Fruit fly (Drosophila melanogaster) whole organism, pupa: ENCODE measurements around the gene CG4496.

Experiments used
- CG10348 ChIP-seq: fragments of 200-800 bp; sonication (Bioruptor generic); IDR thresholded peaks from 2 replicates; pipeline ENCODE4 v1.3.6; 2022; ENCODE audit warnings: missing biosample characterization, missing genetic modification characterization
- CG12605 ChIP-seq: fragments of 200-800 bp; sonication (Bioruptor generic); IDR thresholded peaks from 2 replicates; pipeline ENCODE4 v1.3.6; 2022; ENCODE audit warnings: missing biosample characterization, missing genetic modification characterization
- CG13204 ChIP-seq: fragments of 200-800 bp; sonication (Bioruptor generic); optimal IDR thresholded peaks from 2 replicates; lab custom pipeline; 2018; ENCODE audit warnings: missing biosample characterization, mild to moderate bottlenecking, missing genetic modification characterization, moderate library complexity
- CG14655 ChIP-seq: fragments of 200-800 bp; sonication (Bioruptor generic); optimal IDR thresholded peaks from 3 replicates; lab custom pipeline; 2017; ENCODE audit warnings: mild to moderate bottlenecking, missing biosample characterization, missing genetic modification reagents, missing genetic modification characterization
- CG15710 ChIP-seq: fragments of 200-800 bp; sonication (Bioruptor generic); optimal IDR thresholded peaks from 2 replicates; lab custom pipeline; 2018; ENCODE audit warnings: missing biosample characterization, mild to moderate bottlenecking, missing genetic modification characterization, moderate library complexity
- CG17806 ChIP-seq: fragments of 200-800 bp; sonication (Bioruptor generic); optimal IDR thresholded peaks from 2 replicates; lab custom pipeline; 2018; ENCODE audit warnings: missing biosample characterization, mild to moderate bottlenecking, missing genetic modification characterization, moderate library complexity
- CG32121 ChIP-seq: fragments of 200-800 bp; sonication (Bioruptor generic); IDR thresholded peaks from 2 replicates; pipeline ENCODE4 v1.3.6; 2022; ENCODE audit warnings: missing biosample characterization, missing genetic modification characterization
- CG34367 ChIP-seq: fragments of 200-800 bp; sonication (Bioruptor generic); optimal IDR thresholded peaks from 2 replicates; lab custom pipeline; 2018; ENCODE audit warnings: missing biosample characterization, mild to moderate bottlenecking, missing genetic modification characterization
- CG4496 ChIP-seq: fragments of 200-800 bp; sonication (Bioruptor generic); IDR thresholded peaks from 3 replicates; pipeline ENCODE4 v1.3.6; 2022; ENCODE audit warnings: missing biosample characterization, missing genetic modification characterization
- CG8159 ChIP-seq: fragments of 200-800 bp; sonication (Bioruptor generic); optimal IDR thresholded peaks from 3 replicates; lab custom pipeline; 2018; ENCODE audit warnings: missing biosample characterization, mild to moderate bottlenecking, missing genetic modification characterization, moderate library complexity
- CG8301 ChIP-seq: fragments of 200-800 bp; sonication (Bioruptor generic); optimal IDR thresholded peaks from 2 replicates; lab custom pipeline; 2018; ENCODE audit warnings: missing biosample characterization, mild to moderate bottlenecking, missing genetic modification characterization
- CG9948 ChIP-seq: fragments of 200-800 bp; sonication (Bioruptor generic); optimal IDR thresholded peaks from 2 replicates; lab custom pipeline; 2018; ENCODE audit warnings: missing biosample characterization, mild to moderate bottlenecking, missing genetic modification characterization, moderate library complexity
- D1 ChIP-seq: fragments of 200-800 bp; sonication (Bioruptor generic); optimal IDR thresholded peaks from 2 replicates; lab custom pipeline; 2018; ENCODE audit warnings: missing biosample characterization, mild to moderate bottlenecking, missing genetic modification characterization, moderate library complexity
- EcR ChIP-seq: fragments of 200-800 bp; sonication (Bioruptor generic); optimal IDR thresholded peaks from 3 replicates; lab custom pipeline; 2019; ENCODE audit warnings: missing biosample characterization, missing genetic modification characterization, mild to moderate bottlenecking, moderate library complexity, missing genetic modification reagents
- Ets98B ChIP-seq: fragments of 200-800 bp; sonication (Bioruptor generic); IDR thresholded peaks from 2 replicates; pipeline ENCODE4 v1.3.6; 2022; ENCODE audit warnings: missing biosample characterization, missing genetic modification characterization
- Pif1A ChIP-seq: fragments of 200-800 bp; sonication (Bioruptor generic); optimal IDR thresholded peaks from 3 replicates; lab custom pipeline; 2016; ENCODE audit warnings: missing biosample characterization, missing genetic modification characterization
- Pif1B ChIP-seq: fragments of 200-800 bp; sonication (Bioruptor generic); optimal IDR thresholded peaks from 3 replicates; lab custom pipeline; 2016; ENCODE audit warnings: missing biosample characterization, missing genetic modification characterization
- Snoo ChIP-seq: fragments of 200-800 bp; sonication (Bioruptor generic); optimal IDR thresholded peaks from 3 replicates; lab custom pipeline; 2017; ENCODE audit warnings: missing biosample characterization, mild to moderate bottlenecking, missing genetic modification characterization, inconsistent platforms
- fd96Ca ChIP-seq: fragments of 200-800 bp; sonication (Bioruptor generic); IDR thresholded peaks from 3 replicates; pipeline ENCODE4 v1.3.6; 2022; ENCODE audit warnings: missing biosample characterization, missing genetic modification characterization
- gl ChIP-seq: fragments of 200-800 bp; sonication (Bioruptor generic); optimal IDR thresholded peaks from 2 replicates; lab custom pipeline; 2018; ENCODE audit warnings: missing biosample characterization, mild to moderate bottlenecking, missing genetic modification characterization
- rn ChIP-seq: fragments of 200-800 bp; sonication (Bioruptor generic); IDR thresholded peaks from 2 replicates; pipeline ENCODE4 v1.3.6; 2022; ENCODE audit warnings: missing biosample characterization, missing genetic modification characterization

The CG4496 gene

DNA sequence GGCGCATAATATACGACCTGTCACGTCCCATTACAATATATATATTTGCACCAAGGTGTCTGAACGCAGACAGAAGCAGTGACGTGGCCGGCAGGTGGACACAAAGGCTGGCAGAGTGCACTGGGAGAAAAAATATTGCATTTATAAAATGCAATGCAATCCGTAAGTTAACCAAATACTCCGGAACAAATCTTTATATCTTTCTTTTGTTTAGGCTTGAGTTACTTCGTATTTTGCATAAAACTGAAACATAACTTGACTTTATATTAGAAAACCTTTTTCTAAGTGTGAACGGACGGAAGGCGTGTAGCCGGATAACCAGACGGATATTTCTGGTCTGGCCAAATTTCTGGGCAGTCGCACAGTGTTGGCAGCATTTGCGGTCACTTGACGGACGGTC lies 45.7 kb downstream of the CG4496 start:
- TF ChIP-seq CG34367 (peak; percentile 52), CG17806 (tag; lab: Kevin White, UChicago) (peak; percentile 53), CG15710 (tag; lab: Kevin White, UChicago) (peak; percentile 68), CG13204 (peak; percentile 35), Snoo (tag; lab: Kevin White, UChicago) (peak; percentile 69), rn (GFP tag; lab: Robert Waterston, UW) (no peak), CG9948 (tag; lab: Kevin White, UChicago) (peak; percentile 51), CG14655 (GFP tag; lab: Kevin White, UChicago) (peak; percentile 57), Pif1A (GFP tag; lab: Kevin White, UChicago) (peak; percentile 62), CG12605 (GFP tag; lab: Robert Waterston, UW) (no peak; the same call in 1 of the 2 replicates), Pif1B (GFP tag; lab: Kevin White, UChicago) (peak; percentile 38), CG8301 (tag; lab: Kevin White, UChicago) (peak; percentile 48), Ets98B (GFP tag; lab: Robert Waterston, UW) (peak; percentile 34; the same call in 1 of the 2 replicates), CG8159 (tag; lab: Kevin White, UChicago) (peak; percentile 73), CG4496 (peak; percentile 87), gl (tag; lab: Kevin White, UChicago) (peak; percentile 24), CG10348 (GFP tag; lab: Robert Waterston, UW) (no peak), fd96Ca (GFP tag; lab: Robert Waterston, UW) (peak; percentile 42; the same call in 1 of the 3 replicates), CG32121 (GFP tag; lab: Robert Waterston, UW) (0 out of 2 replicates have a peak, but pooled peaks have one; percentile 47), D1 (tag; lab: Kevin White, UChicago) (no peak), EcR (GFP tag; lab: Kevin White, UChicago) (no peak)

DNA sequence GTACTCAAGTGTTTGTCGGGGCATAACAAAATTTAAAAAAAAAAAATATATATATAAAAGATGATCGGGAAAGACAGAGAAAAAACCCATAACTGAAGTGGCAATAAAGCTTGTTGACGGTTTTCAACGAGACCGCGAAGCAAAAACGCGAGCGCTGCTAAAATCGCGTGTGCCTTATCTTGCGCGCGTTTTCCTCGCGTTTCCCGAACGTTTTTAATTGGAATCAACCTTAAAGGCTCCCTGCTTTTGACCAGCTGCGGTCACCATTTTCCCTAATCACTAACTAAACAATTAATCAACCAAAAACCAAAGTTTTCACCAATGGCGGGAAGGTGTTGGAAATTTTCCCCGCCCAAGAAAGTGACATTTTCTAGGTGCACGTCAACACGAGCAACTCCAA lies 49.7 kb downstream of the CG4496 start:
- TF ChIP-seq CG10348 (GFP tag; lab: Robert Waterston, UW): no peak
- no peak for TF ChIP-seq EcR (GFP tag; lab: Kevin White, UChicago)
- TF ChIP-seq CG9948 (tag; lab: Kevin White, UChicago): no peak
- no peak for TF ChIP-seq CG14655 (GFP tag; lab: Kevin White, UChicago)
- TF ChIP-seq CG15710 (tag; lab: Kevin White, UChicago): no peak
- no peak for TF ChIP-seq CG4496
- TF ChIP-seq CG34367: no peak
- TF ChIP-seq CG8159 (tag; lab: Kevin White, UChicago): no peak

DNA sequence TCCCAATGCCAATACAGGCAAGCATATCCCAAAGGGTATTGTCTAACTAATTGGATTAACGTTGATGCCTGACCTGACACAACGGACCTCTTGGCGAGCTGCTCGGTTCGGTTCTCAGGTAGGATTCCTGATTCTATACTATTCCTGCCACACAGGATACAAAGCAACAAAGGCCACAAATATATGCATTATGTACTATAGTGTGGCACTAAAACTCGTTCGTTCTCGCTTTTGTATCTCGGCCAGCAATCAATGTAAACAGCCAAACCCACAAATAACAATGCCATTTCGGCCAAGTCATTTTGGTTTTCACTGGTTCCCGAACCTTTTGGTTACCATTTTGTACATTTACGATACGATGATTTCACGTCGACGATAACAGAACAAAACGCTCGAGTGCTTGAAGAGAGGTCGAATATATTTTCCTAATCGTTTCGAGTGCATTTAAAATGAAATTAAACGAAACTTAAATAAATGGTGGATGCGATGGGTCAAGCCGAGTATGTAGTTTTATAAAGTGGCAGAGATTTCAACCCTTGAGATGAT lies 51.2 kb downstream of the CG4496 start:
- no peak for TF ChIP-seq CG10348 (GFP tag; lab: Robert Waterston, UW)
- TF ChIP-seq CG17806 (tag; lab: Kevin White, UChicago): no peak
- no peak for TF ChIP-seq gl (tag; lab: Kevin White, UChicago)
- TF ChIP-seq Pif1B (GFP tag; lab: Kevin White, UChicago): no peak
- no peak for TF ChIP-seq EcR (GFP tag; lab: Kevin White, UChicago)
- TF ChIP-seq CG34367: no peak
- TF ChIP-seq fd96Ca (GFP tag; lab: Robert Waterston, UW): no peak
- TF ChIP-seq CG12605 (GFP tag; lab: Robert Waterston, UW): no peak
- no peak for TF ChIP-seq CG8301 (tag; lab: Kevin White, UChicago)
- TF ChIP-seq CG32121 (GFP tag; lab: Robert Waterston, UW): no peak
- no peak for TF ChIP-seq CG8159 (tag; lab: Kevin White, UChicago)
- TF ChIP-seq D1 (tag; lab: Kevin White, UChicago): no peak
- no peak for TF ChIP-seq CG14655 (GFP tag; lab: Kevin White, UChicago)
- no peak for TF ChIP-seq CG13204
- no peak for TF ChIP-seq CG4496
- TF ChIP-seq Pif1A (GFP tag; lab: Kevin White, UChicago): no peak
- TF ChIP-seq CG9948 (tag; lab: Kevin White, UChicago): no peak
- TF ChIP-seq CG15710 (tag; lab: Kevin White, UChicago): no peak

DNA sequence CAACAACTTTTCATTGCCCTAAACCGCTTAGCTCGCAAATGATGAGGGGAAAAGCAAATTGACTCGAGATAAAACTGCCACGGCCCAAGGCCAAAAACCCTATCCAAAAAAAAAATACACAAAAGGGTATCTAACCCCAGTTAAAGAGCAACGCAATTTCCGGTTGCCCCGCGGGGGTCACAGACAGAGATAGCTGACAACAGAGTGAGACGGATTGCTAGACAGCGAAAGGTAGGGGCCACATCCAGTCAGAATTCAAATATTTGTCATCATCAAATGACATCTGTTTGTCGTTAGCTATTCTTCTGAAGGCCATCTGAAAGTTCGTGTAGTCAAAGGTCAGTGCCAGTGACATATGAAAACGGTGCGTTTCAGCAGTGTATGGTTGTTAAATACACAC lies 53.1 kb downstream of the CG4496 start:
- no peak for TF ChIP-seq CG13204
- TF ChIP-seq gl (tag; lab: Kevin White, UChicago): no peak
- no peak for TF ChIP-seq fd96Ca (GFP tag; lab: Robert Waterston, UW)
- no peak for TF ChIP-seq Pif1B (GFP tag; lab: Kevin White, UChicago)
- no peak for TF ChIP-seq CG4496
- no peak for TF ChIP-seq Pif1A (GFP tag; lab: Kevin White, UChicago)
- TF ChIP-seq rn (GFP tag; lab: Robert Waterston, UW): no peak
- TF ChIP-seq D1 (tag; lab: Kevin White, UChicago): no peak
- TF ChIP-seq CG17806 (tag; lab: Kevin White, UChicago): no peak
- no peak for TF ChIP-seq CG9948 (tag; lab: Kevin White, UChicago)
- no peak for TF ChIP-seq EcR (GFP tag; lab: Kevin White, UChicago)
- no peak for TF ChIP-seq CG15710 (tag; lab: Kevin White, UChicago)
- TF ChIP-seq CG8159 (tag; lab: Kevin White, UChicago): no peak
- TF ChIP-seq CG12605 (GFP tag; lab: Robert Waterston, UW): no peak
